Worm (Caenorhabditis elegans): ENCODE results near the gene F35C11.5.

F35C11.5 gene

DNA sequence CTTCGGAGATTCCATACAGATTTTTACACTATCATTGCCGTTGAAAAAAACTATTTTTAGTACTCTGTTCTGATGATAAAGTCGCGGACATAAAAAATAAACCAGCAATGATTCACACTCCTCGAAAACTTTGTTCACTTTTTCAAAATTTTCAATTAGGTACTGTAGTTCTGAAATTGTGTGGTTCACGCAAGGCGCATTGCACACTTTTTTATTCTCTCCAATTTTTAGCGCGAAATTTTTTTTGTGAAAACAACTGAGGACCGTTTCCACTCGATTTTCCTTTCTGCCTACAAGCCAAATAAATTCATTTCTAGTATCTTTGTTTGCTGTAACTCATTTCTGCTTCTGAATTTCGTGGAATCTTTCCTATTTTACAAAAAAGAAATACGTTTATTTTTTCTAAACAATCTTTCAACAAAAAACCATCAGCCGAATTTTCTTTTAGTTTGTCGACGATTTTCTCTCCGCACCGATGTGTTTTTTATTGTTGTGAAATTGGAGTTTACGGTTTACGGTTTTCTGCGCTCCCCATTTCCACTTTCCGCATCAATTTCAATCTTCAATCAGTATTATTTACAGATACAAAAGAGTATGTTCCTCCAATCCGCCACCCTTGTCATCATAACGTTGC lies at the start of gene F35C11.5:
F35C11.5 (plus strand) TSS at position 584 of the 634 bp plus-strand sequence.
- TF ChIP-seq ceh-14 (tag; optimal IDR thresholded peaks at IDR 0.05) (no peak), odd-2 (tag; optimal IDR thresholded peaks at IDR 0.05) (no peak), Y22D7AL.16 (tag; optimal IDR thresholded peaks at IDR 0.05) (no peak), K02D7.2 (tag; optimal IDR thresholded peaks at IDR 0.05) (no peak)

DNA sequence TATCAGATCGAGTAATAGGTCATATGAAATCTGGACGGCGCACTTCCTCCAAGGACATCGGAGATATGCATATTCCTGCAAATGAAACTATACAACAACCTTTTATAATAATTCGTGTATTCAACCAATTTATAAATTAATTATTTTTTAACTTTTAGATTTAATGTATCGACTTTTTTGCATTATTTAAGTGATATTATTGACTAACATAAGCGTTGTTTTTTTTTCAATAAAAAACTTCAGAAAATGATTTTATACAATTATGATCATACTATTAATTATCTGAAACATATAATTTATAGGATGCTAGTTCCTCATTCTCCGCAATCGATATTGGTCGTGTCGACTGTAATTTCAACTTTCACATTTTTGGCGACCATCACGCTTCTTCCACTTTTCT lies 49.5 kb upstream of the F35C11.5 start, which contains the start of gene col-76:
col-76 (plus strand) TSS at position 301 of the 400 bp plus-strand sequence.
- TF ChIP-seq T23F11.4 (GFP tag; optimal IDR thresholded peaks at IDR 0.05) (no peak), npax-4 (tag; optimal IDR thresholded peaks at IDR 0.05) (no peak), C38D4.7 (GFP tag; optimal IDR thresholded peaks at IDR 0.05) (no peak), pat-9 (tag; optimal IDR thresholded peaks at IDR 0.05) (no peak), nhr-232 (tag; optimal IDR thresholded peaks at IDR 0.05) (no peak), nfya-1 (tag; optimal IDR thresholded peaks at IDR 0.05) (no peak), tbx-7 (tag; optimal IDR thresholded peaks at IDR 0.05) (no peak), mec-3 (tag; optimal IDR thresholded peaks at IDR 0.05; ENCODE audit: borderline replicate concordance) (no peak), ttx-3 (tag; optimal IDR thresholded peaks at IDR 0.05) (no peak), syd-9 (tag; optimal IDR thresholded peaks at IDR 0.05) (no peak), nhr-11 (tag; optimal IDR thresholded peaks at IDR 0.05) (no peak), fkh-6 (tag; optimal IDR thresholded peaks at IDR 0.05) (no peak), unc-86 (tag; optimal IDR thresholded peaks at IDR 0.05) (no peak), odd-2 (tag; optimal IDR thresholded peaks at IDR 0.05) (no peak), ceh-24 (tag; optimal IDR thresholded peaks at IDR 0.05) (no peak), hlh-8 (tag; optimal IDR thresholded peaks at IDR 0.05) (no peak), ref-2 (tag; optimal IDR thresholded peaks at IDR 0.05) (no peak)

DNA sequence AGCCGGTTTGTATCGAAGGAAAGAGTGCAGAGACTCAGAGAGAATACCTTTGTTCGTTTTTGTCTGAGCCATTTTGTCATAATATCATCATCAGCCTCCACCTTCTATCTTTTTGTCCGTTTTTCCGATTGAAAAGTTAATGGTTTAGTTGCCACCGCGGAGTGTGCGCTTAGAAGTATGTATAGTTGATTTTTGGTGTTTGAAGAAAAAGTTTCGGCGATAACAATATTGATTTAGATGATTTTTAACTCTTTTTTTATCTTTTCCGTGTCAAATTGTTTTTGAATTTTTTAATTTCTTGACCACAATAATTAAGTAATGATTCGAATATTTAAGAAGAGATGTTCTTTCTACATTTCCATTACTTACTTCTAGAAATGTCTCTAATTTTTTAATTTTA lies 47.9 kb upstream of the F35C11.5 start:
- TF ChIP-seq che-1 (tag; optimal IDR thresholded peaks at IDR 0.05), result no peak
- no peak for TF ChIP-seq sox-4 (tag; optimal IDR thresholded peaks at IDR 0.05)
- no peak for TF ChIP-seq ztf-16 (tag; optimal IDR thresholded peaks at IDR 0.05)
- no peak for TF ChIP-seq fax-1 (tag; optimal IDR thresholded peaks at IDR 0.05)
- TF ChIP-seq ceh-48 (tag; optimal IDR thresholded peaks at IDR 0.05), result no peak
- no peak for TF ChIP-seq unc-3 (GFP tag; conservative IDR thresholded peaks at IDR 0.05)
- TF ChIP-seq unc-3 (tag; optimal IDR thresholded peaks at IDR 0.05), result no peak

DNA sequence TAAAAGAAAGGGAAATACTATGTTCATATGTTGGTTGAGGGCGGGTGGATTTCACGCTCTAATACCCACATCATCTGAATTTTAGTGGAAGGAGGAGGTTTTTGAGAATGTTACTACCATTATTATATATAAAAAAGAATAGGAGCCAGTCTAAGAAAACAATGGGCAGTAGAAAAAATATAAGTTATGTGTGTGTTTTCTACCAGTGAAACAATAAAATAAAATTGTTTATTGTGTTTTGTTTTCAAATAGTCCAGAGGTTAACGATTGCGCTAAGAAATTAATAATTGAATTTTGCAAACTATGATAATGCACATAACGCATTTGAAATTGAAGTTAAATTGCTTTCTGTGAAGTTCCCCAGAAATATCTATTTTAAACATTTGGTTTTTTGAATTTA lies 44.1 kb upstream of the F35C11.5 start, which contains the start of gene M110.8:
M110.8 (minus strand) TSS at position 101 of the 400 bp plus-strand sequence.
- no peak for TF ChIP-seq Y22D7AL.16 (tag; optimal IDR thresholded peaks at IDR 0.05)
- no peak for TF ChIP-seq ama-1 (optimal IDR thresholded peaks at IDR 0.05)
- TF ChIP-seq ceh-48 (tag; optimal IDR thresholded peaks at IDR 0.05), result no peak
- TF ChIP-seq ceh-2 (tag; optimal IDR thresholded peaks at IDR 0.05), result no peak
- TF ChIP-seq pag-3 (tag; optimal IDR thresholded peaks at IDR 0.05; ENCODE audit: borderline replicate concordance), result no peak
- TF ChIP-seq K09A11.1 (tag; optimal IDR thresholded peaks at IDR 0.05; ENCODE audit: insufficient read depth), result no peak
- TF ChIP-seq C38D4.7 (GFP tag; optimal IDR thresholded peaks at IDR 0.05), result no peak
- no peak for TF ChIP-seq K02D7.2 (tag; optimal IDR thresholded peaks at IDR 0.05)
- no peak for TF ChIP-seq pros-1 (tag; optimal IDR thresholded peaks at IDR 0.05)
- no peak for TF ChIP-seq fax-1 (tag; optimal IDR thresholded peaks at IDR 0.05)
- TF ChIP-seq ceh-9 (tag; optimal IDR thresholded peaks at IDR 0.05), result no peak
- TF ChIP-seq dmd-4 (tag; optimal IDR thresholded peaks at IDR 0.05; ENCODE audit: borderline replicate concordance), result no peak

DNA sequence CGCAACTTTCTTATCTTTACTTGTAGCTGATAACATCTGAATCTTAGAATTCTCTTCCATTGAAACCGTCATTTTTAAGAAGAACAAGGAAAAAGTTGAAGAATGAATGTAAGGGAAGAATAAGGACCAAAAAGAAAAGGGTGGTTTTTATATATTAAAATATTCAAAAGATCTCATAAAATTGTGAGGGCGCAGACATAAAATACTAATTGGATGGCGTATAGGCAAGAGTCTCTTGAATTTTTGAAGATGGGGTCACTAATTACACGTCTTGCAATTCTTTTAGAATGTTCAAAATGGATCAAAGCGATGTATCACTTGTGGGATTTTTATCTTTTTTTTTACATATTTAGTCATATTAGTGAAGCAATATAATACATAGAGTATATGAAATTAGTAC lies 40.9 kb upstream of the F35C11.5 start, which contains the start of gene twk-3:
twk-3 (minus strand) TSS at position 101 of the 400 bp plus-strand sequence.
- TF ChIP-seq ceh-14 (tag; optimal IDR thresholded peaks at IDR 0.05), result no peak
- no peak for TF ChIP-seq ceh-45 (GFP tag; IDR thresholded peaks at IDR 0.05)
- no peak for TF ChIP-seq ceh-31 (tag; optimal IDR thresholded peaks at IDR 0.05)
- TF ChIP-seq pros-1 (tag; optimal IDR thresholded peaks at IDR 0.05), result no peak
- no peak for TF ChIP-seq C08G9.2 (tag; optimal IDR thresholded peaks at IDR 0.05)
- TF ChIP-seq ttx-3 (tag; optimal IDR thresholded peaks at IDR 0.05), result no peak
- no peak for TF ChIP-seq ceh-6 (GFP tag; optimal IDR thresholded peaks at IDR 0.05)
- no peak for TF ChIP-seq lin-11 (tag; optimal IDR thresholded peaks at IDR 0.05)
- no peak for TF ChIP-seq zip-5 (tag; optimal IDR thresholded peaks at IDR 0.05)
- no peak for TF ChIP-seq dmd-4 (tag; optimal IDR thresholded peaks at IDR 0.05; ENCODE audit: borderline replicate concordance)
- no peak for TF ChIP-seq sdc-2 (tag; optimal IDR thresholded peaks at IDR 0.05)
- no peak for TF ChIP-seq ceh-48 (tag; optimal IDR thresholded peaks at IDR 0.05)
- TF ChIP-seq K02D7.2 (tag; optimal IDR thresholded peaks at IDR 0.05), result no peak
